Worm (Caenorhabditis elegans) whole organism, young adult: ENCODE results near the gene srg-7.

Experiments
- B0035.1 ChIP-seq: sonication (generic microtip); optimal IDR thresholded peaks from 2 replicates; lab custom pipeline; 2016; ENCODE audit warnings: missing genetic modification characterization, mild to moderate bottlenecking, missing compliant biosample characterization, missing genotype, missing genetic modification reagents
- B0261.1 ChIP-seq: sonication (generic microtip); optimal IDR thresholded peaks from 2 replicates; lab custom pipeline; 2016; ENCODE audit warnings: mild to moderate bottlenecking, missing genetic modification characterization, moderate library complexity, missing compliant biosample characterization
- B0336.3 ChIP-seq: fragments of 200-800 bp; sonication (Bioruptor generic); IDR thresholded peaks from 2 replicates; pipeline ENCODE4 v1.3.6; 2022; ENCODE audit warnings: missing genetic modification characterization, missing compliant biosample characterization
- C06A6.2 ChIP-seq: fragments of 200-800 bp; sonication (Bioruptor generic); conservative IDR thresholded peaks from 2 replicates; pipeline ENCODE4 v1.3.6; 2022; ENCODE audit warnings: missing genetic modification characterization, missing compliant biosample characterization
- F22D6.2 ChIP-seq: sonication (generic microtip); optimal IDR thresholded peaks from 2 replicates; lab custom pipeline; 2016; ENCODE audit warnings: mild to moderate bottlenecking, missing genetic modification characterization, missing compliant biosample characterization
- F23B12.7 ChIP-seq: sonication (generic microtip); optimal IDR thresholded peaks from 2 replicates; lab custom pipeline; 2017; ENCODE audit warnings: missing genetic modification characterization, mild to moderate bottlenecking, missing compliant biosample characterization, antibody characterized with exemption, moderate library complexity; ENCODE audit not compliant: insufficient read depth
- F33H1.4 ChIP-seq: fragments of 200-800 bp; sonication (Bioruptor generic); IDR thresholded peaks from 2 replicates; pipeline ENCODE4 v1.3.6; 2022; ENCODE audit warnings: missing genetic modification reagents, missing genetic modification characterization, missing compliant biosample characterization
- F37B4.10 ChIP-seq: fragments of 200-800 bp; sonication (Bioruptor generic); IDR thresholded peaks from 2 replicates; pipeline ENCODE4 v1.3.6; 2022; ENCODE audit warnings: missing genetic modification characterization, missing compliant biosample characterization
- F57A8.1 ChIP-seq: fragments of 200-800 bp; sonication (Bioruptor generic); optimal IDR thresholded peaks from 2 replicates; lab custom pipeline; 2018; ENCODE audit warnings: mild to moderate bottlenecking, missing genetic modification characterization, moderate library complexity, missing compliant biosample characterization
- F57C9.4 ChIP-seq: sonication (generic microtip); optimal IDR thresholded peaks from 2 replicates; lab custom pipeline; 2017; ENCODE audit warnings: mild to moderate bottlenecking, missing genetic modification characterization, missing compliant biosample characterization
- K11D2.4 ChIP-seq: fragments of 200-800 bp; sonication (Bioruptor generic); IDR thresholded peaks from 2 replicates; pipeline ENCODE4 v1.3.6; 2022; ENCODE audit warnings: missing genetic modification reagents, missing genetic modification characterization, missing compliant biosample characterization
- K12H6.12 ChIP-seq: fragments of 200-800 bp; sonication (Bioruptor generic); optimal IDR thresholded peaks from 2 replicates; lab custom pipeline; 2018; ENCODE audit warnings: mild to moderate bottlenecking, missing genetic modification characterization, missing compliant biosample characterization
- Y53G8AR.9 ChIP-seq: fragments of 200-800 bp; sonication (Bioruptor generic); conservative IDR thresholded peaks from 2 replicates; pipeline ENCODE4 v1.3.6; 2022; ENCODE audit warnings: missing genetic modification reagents, missing genetic modification characterization, missing compliant biosample characterization
- Y56A3A.18 ChIP-seq: fragments of 200-800 bp; sonication (Bioruptor generic); IDR thresholded peaks from 2 replicates; pipeline ENCODE4 v1.3.6; 2022; ENCODE audit warnings: missing genetic modification reagents, missing genetic modification characterization, missing compliant biosample characterization
- Y79H2A.3 ChIP-seq: fragments of 200-800 bp; sonication (Bioruptor generic); conservative IDR thresholded peaks from 2 replicates; pipeline ENCODE4 v1.3.6; 2022; ENCODE audit warnings: missing genetic modification reagents, missing genetic modification characterization, missing compliant biosample characterization
- akir-1 ChIP-seq: fragments of 200-800 bp; sonication (Bioruptor generic); optimal IDR thresholded peaks from 2 replicates; lab custom pipeline; 2018; ENCODE audit warnings: mild to moderate bottlenecking, missing genetic modification characterization, moderate library complexity, missing compliant biosample characterization
- aptf-2 ChIP-seq: fragments of 200-800 bp; sonication (Bioruptor generic); conservative IDR thresholded peaks from 2 replicates; pipeline ENCODE4 v1.3.6; 2022; ENCODE audit warnings: missing genetic modification reagents, missing genetic modification characterization, missing compliant biosample characterization
- attf-3 ChIP-seq: fragments of 200-800 bp; sonication (Bioruptor generic); conservative IDR thresholded peaks from 2 replicates; pipeline ENCODE4 v1.3.6; 2022; ENCODE audit warnings: missing genetic modification reagents, missing genetic modification characterization, missing compliant biosample characterization
- attf-5 ChIP-seq: fragments of 200-800 bp; sonication (Bioruptor generic); optimal IDR thresholded peaks from 2 replicates; lab custom pipeline; 2018; ENCODE audit warnings: mild to moderate bottlenecking, missing genetic modification characterization, missing compliant biosample characterization
- bed-2 ChIP-seq: fragments of 200-800 bp; sonication (Bioruptor generic); IDR thresholded peaks from 2 replicates; pipeline ENCODE4 v1.3.6; 2022; ENCODE audit warnings: missing genetic modification reagents, missing genetic modification characterization, missing compliant biosample characterization
- ceh-40 ChIP-seq: fragments of 200-800 bp; sonication (Bioruptor generic); IDR thresholded peaks from 2 replicates; pipeline ENCODE4 v1.3.6; 2022; ENCODE audit warnings: missing genetic modification characterization, missing compliant biosample characterization
- dox-1 ChIP-seq: fragments of 200-800 bp; sonication (Bioruptor generic); IDR thresholded peaks from 2 replicates; pipeline ENCODE4 v1.3.6; 2022; ENCODE audit warnings: missing genetic modification reagents, missing genetic modification characterization, missing compliant biosample characterization
- dpff-1 ChIP-seq: sonication (generic microtip); optimal IDR thresholded peaks from 2 replicates; lab custom pipeline; 2017; ENCODE audit warnings: mild to moderate bottlenecking, missing genetic modification characterization, missing compliant biosample characterization
- egl-18 ChIP-seq: fragments of 200-800 bp; sonication (Bioruptor generic); IDR thresholded peaks from 2 replicates; pipeline ENCODE4 v1.3.6; 2022; ENCODE audit warnings: missing genetic modification reagents, missing genetic modification characterization, missing compliant biosample characterization
- hmg-20 ChIP-seq: fragments of 200-800 bp; sonication (Bioruptor generic); IDR thresholded peaks from 2 replicates; pipeline ENCODE4 v1.3.6; 2022; ENCODE audit warnings: missing genetic modification reagents, missing genetic modification characterization, missing compliant biosample characterization
- hsf-1 ChIP-seq: fragments of 200-800 bp; sonication (Bioruptor generic); IDR thresholded peaks from 2 replicates; pipeline ENCODE4 v1.3.6; 2022; ENCODE audit warnings: missing genetic modification reagents, missing genetic modification characterization, missing compliant biosample characterization
- lag-1 ChIP-seq: fragments of 200-800 bp; sonication (Bioruptor generic); IDR thresholded peaks from 2 replicates; pipeline ENCODE4 v1.3.6; 2022; ENCODE audit warnings: missing genetic modification reagents, missing genetic modification characterization, missing compliant biosample characterization
- lin-40 ChIP-seq: sonication (generic microtip); optimal IDR thresholded peaks from 2 replicates; lab custom pipeline; 2016; ENCODE audit warnings: missing genetic modification characterization, mild to moderate bottlenecking, missing compliant biosample characterization, missing genotype, missing genetic modification reagents
- lin-54 ChIP-seq: fragments of 200-800 bp; sonication (Bioruptor generic); optimal IDR thresholded peaks from 2 replicates; lab custom pipeline; 2018; ENCODE audit warnings: mild to moderate bottlenecking, missing genetic modification characterization, missing compliant biosample characterization
- lsl-1 ChIP-seq: fragments of 200-800 bp; sonication (Bioruptor generic); optimal IDR thresholded peaks from 2 replicates; lab custom pipeline; 2018; ENCODE audit warnings: mild to moderate bottlenecking, missing genetic modification characterization, moderate library complexity, missing compliant biosample characterization
- madf-10 ChIP-seq: sonication (generic microtip); optimal IDR thresholded peaks from 2 replicates; lab custom pipeline; 2016; ENCODE audit warnings: mild to moderate bottlenecking, missing genetic modification characterization, missing compliant biosample characterization
- madf-6 ChIP-seq: fragments of 200-800 bp; sonication (Bioruptor generic); IDR thresholded peaks from 2 replicates; pipeline ENCODE4 v1.3.6; 2022; ENCODE audit warnings: missing genetic modification reagents, missing genetic modification characterization, missing compliant biosample characterization
- mes-4 ChIP-seq: sonication (generic microtip); optimal IDR thresholded peaks from 2 replicates; lab custom pipeline; 2016; ENCODE audit warnings: missing genotype, missing genetic modification characterization, missing compliant biosample characterization
- mxl-1 ChIP-seq: sonication (generic microtip); optimal IDR thresholded peaks from 2 replicates; lab custom pipeline; 2016; ENCODE audit warnings: missing genetic modification characterization, missing compliant biosample characterization
- nfya-1 ChIP-seq: sonication (generic microtip); optimal IDR thresholded peaks from 2 replicates; lab custom pipeline; 2017; ENCODE audit warnings: antibody characterized with exemption, missing compliant biosample characterization, missing genetic modification characterization, borderline replicate concordance; ENCODE audit not compliant: insufficient read depth
- nhr-27 ChIP-seq: fragments of 200-800 bp; sonication (Bioruptor generic); optimal IDR thresholded peaks from 2 replicates; lab custom pipeline; 2018; ENCODE audit warnings: mild to moderate bottlenecking, missing genetic modification characterization, moderate library complexity, missing compliant biosample characterization
- nhr-80 ChIP-seq: sonication (generic microtip); optimal IDR thresholded peaks from 2 replicates; lab custom pipeline; 2016; ENCODE audit warnings: missing genetic modification characterization, missing compliant biosample characterization
- pha-4 ChIP-seq: fragments of 150-350 bp; sonication (generic microtip); optimal IDR thresholded peaks from 2 replicates; lab custom pipeline; 2014; ENCODE audit warnings: missing biosample characterization, missing genetic modification reagents, missing genetic modification characterization
- rcor-1 ChIP-seq: fragments of 200-800 bp; sonication (Bioruptor generic); IDR thresholded peaks from 2 replicates; pipeline ENCODE4 v1.3.6; 2022; ENCODE audit warnings: missing genetic modification reagents, missing genetic modification characterization, missing compliant biosample characterization
- sea-2 ChIP-seq: fragments of 200-800 bp; sonication (Bioruptor generic); IDR thresholded peaks from 2 replicates; pipeline ENCODE4 v1.3.6; 2022; ENCODE audit warnings: missing genetic modification characterization, missing compliant biosample characterization
- snpc-1.3 ChIP-seq: sonication (generic microtip); optimal IDR thresholded peaks from 2 replicates; lab custom pipeline; 2017; ENCODE audit warnings: missing genetic modification characterization, mild to moderate bottlenecking, missing compliant biosample characterization, antibody characterized with exemption, moderate library complexity, missing genotype, missing genetic modification reagents; ENCODE audit not compliant: insufficient read depth
- snpc-3.4 ChIP-seq: sonication (generic microtip); optimal IDR thresholded peaks from 2 replicates; lab custom pipeline; 2017; ENCODE audit warnings: missing genetic modification characterization, mild to moderate bottlenecking, missing compliant biosample characterization, antibody characterized with exemption, moderate library complexity, missing genotype, missing genetic modification reagents
- snpc-4 ChIP-seq, 5 experiments: fragments of 150-350 bp in 1 of 5; sonication (generic microtip) in 4 of 5; optimal IDR thresholded peaks; 2 replicates each; lab custom pipeline; 2014 to 2018; ENCODE audit warnings: missing genetic modification characterization in 5 of 5, missing biosample characterization in 3 of 5, antibody characterized with exemption in 2 of 5, mild to moderate bottlenecking in 2 of 5, missing compliant biosample characterization in 2 of 5, missing genotype in 2 of 5, moderate library complexity in 2 of 5, missing genetic modification reagents in 1 of 5
- somi-1 ChIP-seq: fragments of 200-800 bp; sonication (Bioruptor generic); optimal IDR thresholded peaks from 2 replicates; lab custom pipeline; 2018; ENCODE audit warnings: mild to moderate bottlenecking, missing genetic modification characterization, missing compliant biosample characterization
- tlf-1 ChIP-seq: fragments of 200-800 bp; sonication (Bioruptor generic); optimal IDR thresholded peaks from 2 replicates; lab custom pipeline; 2018; ENCODE audit warnings: mild to moderate bottlenecking, missing genetic modification characterization, missing compliant biosample characterization
- unc-62 ChIP-seq: fragments of 150-350 bp; optimal IDR thresholded peaks from 2 replicates; lab custom pipeline; 2014; ENCODE audit warnings: missing biosample characterization, missing genetic modification reagents, missing genetic modification characterization
- zfh-2 ChIP-seq: fragments of 200-800 bp; sonication (Bioruptor generic); conservative IDR thresholded peaks from 2 replicates; pipeline ENCODE4 v1.3.6; 2022; ENCODE audit warnings: missing genetic modification reagents, missing genetic modification characterization, missing compliant biosample characterization
- ztf-26 ChIP-seq: sonication (generic microtip); optimal IDR thresholded peaks from 2 replicates; lab custom pipeline; 2017; ENCODE audit warnings: missing genetic modification characterization, missing compliant biosample characterization

The srg-7 gene

DNA sequence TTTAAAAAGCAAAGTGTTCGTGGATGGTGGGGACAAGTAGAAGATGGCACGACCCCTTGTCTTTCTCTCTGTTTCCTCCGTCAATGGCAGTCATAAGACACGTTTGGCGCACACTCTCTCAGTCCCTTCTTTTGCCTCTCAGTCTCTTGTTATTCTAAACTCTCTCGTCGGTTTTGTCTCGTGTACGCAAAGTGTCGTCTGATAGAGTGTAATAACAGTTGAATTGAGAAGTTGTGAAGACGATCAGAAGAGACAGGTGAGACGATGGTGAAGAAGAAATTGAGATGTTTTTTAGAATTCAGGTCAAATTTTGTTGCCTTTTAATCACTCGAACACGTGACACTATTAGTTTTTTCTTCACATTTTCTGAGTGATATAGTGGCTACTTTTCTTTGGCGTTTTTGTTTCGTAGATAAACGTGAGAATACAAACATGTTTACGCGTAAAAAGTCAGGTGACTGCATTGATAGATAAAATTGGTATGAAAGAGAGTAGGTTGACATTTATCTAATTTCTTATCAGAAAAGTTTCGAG lies 35.2 kb upstream of the srg-7 start, which contains the start of gene F47D12.9 (continued):
- no peak for TF ChIP-seq lag-1 (GFP tag; lab: Robert Waterston, UW)
- TF ChIP-seq K12H6.12 (tag; lab: Kevin White, UChicago), result peak; percentile 82
- no peak for TF ChIP-seq ceh-40 (GFP tag; lab: Robert Waterston, UW)
- no peak for TF ChIP-seq hmg-20 (GFP tag; lab: Robert Waterston, UW)
- 0 out of 2 replicates have a peak, but pooled peaks have one; percentile 8 for TF ChIP-seq madf-6 (GFP tag; lab: Robert Waterston, UW)
- TF ChIP-seq somi-1 (GFP tag; lab: Kevin White, UChicago), result peak; percentile 80
- no peak for TF ChIP-seq F37B4.10 (GFP tag; lab: Robert Waterston, UW)
- peak; percentile 82 for TF ChIP-seq attf-5 (GFP tag; lab: Kevin White, UChicago)
- TF ChIP-seq mxl-1 (tag; lab: Kevin White, UChicago), result no peak
- TF ChIP-seq akir-1 (GFP tag; lab: Kevin White, UChicago), result no peak
- TF ChIP-seq egl-18 (GFP tag; lab: Robert Waterston, UW), result no peak
- TF ChIP-seq unc-62 (GFP tag; lab: Kevin White, UChicago), result no peak
- TF ChIP-seq K11D2.4 (GFP tag; lab: Robert Waterston, UW), result peak; percentile 47; the same call in 1 of the 2 replicates
- peak; percentile 27 for TF ChIP-seq tlf-1 (GFP tag; lab: Kevin White, UChicago)
- no peak for TF ChIP-seq snpc-1.3 (tag; lab: Kevin White, UChicago)
- no peak for TF ChIP-seq snpc-4 (GFP tag; optimal IDR thresholded peaks at IDR 0.05; lab: Kevin White, UChicago)
- TF ChIP-seq snpc-4 (tag; optimal IDR thresholded peaks at IDR 0.05; lab: Kevin White, UChicago), result peak in 2 of 4 experiments; percentile 8 to 39
- TF ChIP-seq lin-40, result peak; percentile 81
- no peak for TF ChIP-seq bed-2 (GFP tag; lab: Robert Waterston, UW)
- TF ChIP-seq dox-1 (GFP tag; lab: Robert Waterston, UW), result peak; percentile 62; the same call in 1 of the 2 replicates
- peak; percentile 16 for TF ChIP-seq lin-54 (GFP tag; lab: Kevin White, UChicago)
- peak; percentile 22 for TF ChIP-seq F23B12.7 (tag; lab: Kevin White, UChicago)
- no peak for TF ChIP-seq snpc-3.4 (tag; lab: Kevin White, UChicago)
- TF ChIP-seq F22D6.2 (tag; lab: Kevin White, UChicago), result peak; percentile 30
- TF ChIP-seq attf-3, result no peak
- TF ChIP-seq madf-10 (tag; lab: Kevin White, UChicago), result no peak
- TF ChIP-seq ztf-26 (tag; lab: Kevin White, UChicago), result peak; percentile 60
- TF ChIP-seq F57A8.1, result no peak
- no peak for TF ChIP-seq B0261.1
- TF ChIP-seq Y79H2A.3 (GFP tag; lab: Robert Waterston, UW), result no peak
- no peak for TF ChIP-seq pha-4 (tag; lab: Kevin White, UChicago)
- no peak for TF ChIP-seq hsf-1
- TF ChIP-seq F33H1.4 (GFP tag; lab: Robert Waterston, UW), result no peak
- TF ChIP-seq nhr-27 (tag; lab: Kevin White, UChicago), result no peak
- TF ChIP-seq zfh-2 (GFP tag; lab: Robert Waterston, UW), result no peak
- TF ChIP-seq mes-4 (tag; lab: Kevin White, UChicago), result no peak
- TF ChIP-seq nfya-1 (tag; lab: Kevin White, UChicago), result no peak
- TF ChIP-seq rcor-1 (GFP tag; lab: Robert Waterston, UW), result no peak
- TF ChIP-seq Y53G8AR.9 (GFP tag; lab: Robert Waterston, UW), result no peak
- TF ChIP-seq B0336.3 (GFP tag; lab: Robert Waterston, UW), result peak; percentile 46; the same call in 1 of the 2 replicates
- no peak for TF ChIP-seq sea-2 (GFP tag; lab: Robert Waterston, UW)
- TF ChIP-seq lsl-1 (GFP tag; lab: Kevin White, UChicago), result no peak
- TF ChIP-seq F57C9.4 (tag; lab: Kevin White, UChicago), result no peak
- TF ChIP-seq Y56A3A.18 (GFP tag; lab: Robert Waterston, UW), result no peak
- TF ChIP-seq nhr-80 (tag; lab: Kevin White, UChicago), result peak; percentile 61
- TF ChIP-seq dpff-1 (tag; lab: Kevin White, UChicago), result no peak
- TF ChIP-seq B0035.1 (tag; lab: Kevin White, UChicago), result no peak
- TF ChIP-seq C06A6.2 (GFP tag; lab: Robert Waterston, UW), result 0 out of 2 replicates have a peak, but pooled peaks have one; percentile 26
- TF ChIP-seq aptf-2 (GFP tag; lab: Robert Waterston, UW), result no peak
